Worm (Caenorhabditis elegans): ENCODE data around the gene npr-13.
"Not testable (repeated sequence)": the region's sequence is repeated elsewhere in the genome, so short reads cannot be mapped to it uniquely, and the experiment has no call there.

DNA sequence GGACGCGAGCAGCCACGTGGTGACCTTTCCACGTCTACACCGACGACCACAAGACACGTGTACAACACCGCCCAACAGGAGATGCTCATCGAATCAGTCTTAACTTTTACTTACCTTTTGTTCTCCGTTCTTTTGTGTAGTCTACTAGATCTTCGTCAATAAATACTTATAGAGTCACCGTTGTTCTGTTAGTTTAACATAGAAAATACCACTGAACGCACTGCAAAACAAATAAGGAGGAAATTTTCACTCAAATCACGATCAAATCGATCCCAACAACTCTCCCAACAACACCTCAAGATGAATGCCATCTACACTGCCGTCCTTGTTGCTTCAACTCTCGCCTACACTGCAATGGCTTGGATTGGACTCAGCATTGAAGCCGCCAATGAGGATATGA lies 32.4 kb upstream of the npr-13 start, which contains the start of gene nspa-2:
- TF ChIP-seq mec-3 (tag; optimal IDR thresholded peaks at IDR 0.05; ENCODE audit: borderline replicate concordance); fkh-10 (GFP tag; optimal IDR thresholded peaks at IDR 0.05); ceh-31 (tag; optimal IDR thresholded peaks at IDR 0.05); unc-86 (tag; optimal IDR thresholded peaks at IDR 0.05); elt-4 (tag; optimal IDR thresholded peaks at IDR 0.05); pha-2 (tag; optimal IDR thresholded peaks at IDR 0.05); nfya-1 (tag; optimal IDR thresholded peaks at IDR 0.05); K09A11.1 (tag; optimal IDR thresholded peaks at IDR 0.05; ENCODE audit: insufficient read depth); hlh-6 (tag; optimal IDR thresholded peaks at IDR 0.05); ama-1 (optimal IDR thresholded peaks at IDR 0.05); ceh-19 (GFP tag; optimal IDR thresholded peaks at IDR 0.05); pqm-1 (tag; optimal IDR thresholded peaks at IDR 0.05); pag-3 (tag; optimal IDR thresholded peaks at IDR 0.05; ENCODE audit: borderline replicate concordance): not testable (repeated sequence)

Data from whole organism, late embryonic.